Fruit fly (Drosophila melanogaster) whole organism, embryonic: ENCODE measurements around the gene Nxf3.

ENCODE experiments used
- Bteb2 ChIP-seq: fragments of 200-800 bp; sonication (Bioruptor generic); optimal IDR thresholded peaks from 2 replicates; lab custom pipeline; 2016; ENCODE audit warnings: missing biosample characterization, missing genetic modification characterization
- CG10321 ChIP-seq: fragments of 200-800 bp; sonication (Bioruptor generic); IDR thresholded peaks from 2 replicates; pipeline ENCODE4 v1.3.6; 2022; ENCODE audit warnings: missing biosample characterization, missing genetic modification characterization
- CG12155 ChIP-seq: fragments of 200-800 bp; sonication (Bioruptor generic); optimal IDR thresholded peaks from 3 replicates; lab custom pipeline; 2016; ENCODE audit warnings: missing biosample characterization, missing genetic modification characterization
- CG1233 ChIP-seq: fragments of 200-800 bp; sonication (Bioruptor generic); optimal IDR thresholded peaks from 4 replicates; lab custom pipeline; 2018; ENCODE audit warnings: missing biosample characterization, mild to moderate bottlenecking, missing genetic modification characterization
- CG13775 ChIP-seq: fragments of 200-800 bp; sonication (Bioruptor generic); optimal IDR thresholded peaks from 3 replicates; lab custom pipeline; 2017; ENCODE audit warnings: missing biosample characterization, mild to moderate bottlenecking, missing genetic modification characterization
- CG14014 ChIP-seq: fragments of 200-800 bp; sonication (Bioruptor generic); IDR thresholded peaks from 2 replicates; pipeline ENCODE4 v1.3.6; 2022; ENCODE audit warnings: missing biosample characterization, missing genetic modification characterization
- CG15514 ChIP-seq: fragments of 200-800 bp; sonication (Bioruptor generic); optimal IDR thresholded peaks from 3 replicates; lab custom pipeline; 2017; ENCODE audit warnings: missing biosample characterization, missing genetic modification characterization, mild to moderate bottlenecking, moderate library complexity, missing genetic modification reagents
- CG1647 ChIP-seq: fragments of 200-800 bp; sonication (Bioruptor generic); optimal IDR thresholded peaks from 3 replicates; lab custom pipeline; 2016; ENCODE audit warnings: missing biosample characterization, missing genetic modification characterization
- CG16863 ChIP-seq: fragments of 200-800 bp; sonication (Bioruptor generic); optimal IDR thresholded peaks from 3 replicates; lab custom pipeline; 2016; ENCODE audit warnings: missing biosample characterization, missing genetic modification characterization
- CG17328 ChIP-seq: fragments of 200-800 bp; sonication (Bioruptor generic); IDR thresholded peaks from 2 replicates; pipeline ENCODE4 v1.3.6; 2022; ENCODE audit warnings: missing biosample characterization, missing genetic modification characterization
- CG18764 ChIP-seq: fragments of 200-800 bp; sonication (Bioruptor generic); optimal IDR thresholded peaks from 3 replicates; lab custom pipeline; 2016; ENCODE audit warnings: missing biosample characterization, missing genetic modification characterization
- CG4707 ChIP-seq: fragments of 200-800 bp; sonication (Bioruptor generic); optimal IDR thresholded peaks from 2 replicates; lab custom pipeline; 2018; ENCODE audit warnings: missing biosample characterization, mild to moderate bottlenecking, missing genetic modification characterization, moderate library complexity
- CG4820 ChIP-seq: fragments of 200-800 bp; sonication (Bioruptor generic); optimal IDR thresholded peaks from 3 replicates; lab custom pipeline; 2016; ENCODE audit warnings: missing biosample characterization, missing genetic modification characterization
- CG5180 ChIP-seq: fragments of 200-800 bp; sonication (Bioruptor generic); optimal IDR thresholded peaks from 3 replicates; lab custom pipeline; 2017; ENCODE audit warnings: missing biosample characterization, missing genetic modification characterization, mild to moderate bottlenecking, moderate library complexity, missing genetic modification reagents
- CG7372 ChIP-seq: fragments of 200-800 bp; sonication (Bioruptor generic); IDR thresholded peaks from 2 replicates; pipeline ENCODE4 v1.3.6; 2022; ENCODE audit warnings: missing biosample characterization, missing genetic modification characterization
- CG7963 ChIP-seq: fragments of 200-800 bp; sonication (Bioruptor generic); IDR thresholded peaks from 3 replicates; pipeline ENCODE4 v1.3.6; 2022; ENCODE audit warnings: missing biosample characterization, missing genetic modification characterization; ENCODE audit not compliant: partially characterized antibody
- CG9727 ChIP-seq: fragments of 200-800 bp; sonication (Bioruptor generic); optimal IDR thresholded peaks from 3 replicates; lab custom pipeline; 2017; ENCODE audit warnings: missing biosample characterization, mild to moderate bottlenecking, missing genetic modification characterization
- Camta ChIP-seq: fragments of 200-800 bp; sonication (Bioruptor generic); optimal IDR thresholded peaks from 2 replicates; lab custom pipeline; 2016; ENCODE audit warnings: missing biosample characterization, missing genetic modification characterization
- Doc2 ChIP-seq: fragments of 200-800 bp; sonication (Bioruptor generic); IDR thresholded peaks from 2 replicates; pipeline ENCODE4 v1.3.6; 2022; ENCODE audit warnings: missing biosample characterization, missing genetic modification characterization
- Ets65A ChIP-seq: fragments of 200-800 bp; sonication (Bioruptor generic); peaks from one replicate; lab custom pipeline; 2016; ENCODE audit warnings: missing biosample characterization, missing genetic modification characterization
- Fer2 ChIP-seq: fragments of 200-800 bp; sonication (Bioruptor generic); optimal IDR thresholded peaks from 2 replicates; lab custom pipeline; 2018; ENCODE audit warnings: missing biosample characterization, mild to moderate bottlenecking, missing genetic modification characterization, moderate library complexity
- GATAe ChIP-seq: fragments of 200-800 bp; sonication (Bioruptor generic); conservative IDR thresholded peaks from 2 replicates; pipeline ENCODE4 v1.3.6; 2022; ENCODE audit warnings: missing biosample characterization, missing genetic modification characterization
- Hsf ChIP-seq: fragments of 200-800 bp; sonication (Bioruptor generic); optimal IDR thresholded peaks from 3 replicates; lab custom pipeline; 2016; ENCODE audit warnings: missing biosample characterization, missing genetic modification characterization
- Kr ChIP-seq: fragments of 200-800 bp; sonication (Bioruptor generic); optimal IDR thresholded peaks from 2 replicates; lab custom pipeline; 2017; ENCODE audit warnings: missing biosample characterization, mild to moderate bottlenecking, missing genetic modification characterization
- MESR4 ChIP-seq: fragments of 200-800 bp; sonication (Bioruptor generic); optimal IDR thresholded peaks from 2 replicates; lab custom pipeline; 2018; ENCODE audit warnings: missing biosample characterization, mild to moderate bottlenecking, missing genetic modification characterization, moderate library complexity
- Med ChIP-seq: fragments of 200-800 bp; sonication (Bioruptor generic); peaks from one replicate; lab custom pipeline; 2016; ENCODE audit warnings: missing biosample characterization, missing genetic modification characterization, mild to moderate bottlenecking, inconsistent platforms, moderate library complexity
- Nf-YB ChIP-seq: fragments of 200-800 bp; sonication (Bioruptor generic); optimal IDR thresholded peaks from 3 replicates; lab custom pipeline; 2019; ENCODE audit warnings: missing biosample characterization, mild to moderate bottlenecking, missing genetic modification characterization, moderate library complexity
- Nf-YC ChIP-seq: fragments of 200-800 bp; optimal IDR thresholded peaks from 3 replicates; lab custom pipeline; 2019; ENCODE audit warnings: missing biosample characterization, mild to moderate bottlenecking, missing genetic modification characterization, moderate library complexity
- Oaz ChIP-seq: fragments of 200-800 bp; sonication (Bioruptor generic); IDR thresholded peaks from 2 replicates; pipeline ENCODE4 v1.3.6; 2022; ENCODE audit warnings: missing biosample characterization, missing genetic modification characterization
- Optix ChIP-seq: fragments of 200-800 bp; sonication (Bioruptor generic); IDR thresholded peaks from 3 replicates; pipeline ENCODE4 v1.3.6; 2022; ENCODE audit warnings: missing biosample characterization, missing genetic modification characterization
- YL-1 ChIP-seq: fragments of 200-800 bp; sonication (Bioruptor generic); optimal IDR thresholded peaks from 3 replicates; lab custom pipeline; 2017; ENCODE audit warnings: missing biosample characterization, mild to moderate bottlenecking, missing genetic modification characterization
- aop ChIP-seq: fragments of 200-800 bp; sonication (Bioruptor generic); IDR thresholded peaks from 2 replicates; pipeline ENCODE4 v1.3.6; 2022; ENCODE audit warnings: missing biosample characterization, missing genetic modification characterization
- chinmo ChIP-seq: fragments of 200-800 bp; sonication (Bioruptor generic); IDR thresholded peaks from 4 replicates; pipeline ENCODE4 v1.3.6; 2022; ENCODE audit warnings: missing biosample characterization, missing genetic modification characterization; ENCODE audit not compliant: partially characterized antibody
- corto ChIP-seq: fragments of 200-800 bp; sonication (Bioruptor generic); optimal IDR thresholded peaks from 2 replicates; lab custom pipeline; 2016; ENCODE audit warnings: missing biosample characterization, mild to moderate bottlenecking, missing genetic modification characterization, moderate library complexity
- croc ChIP-seq: fragments of 200-800 bp; sonication (Bioruptor generic); conservative IDR thresholded peaks from 3 replicates; pipeline ENCODE4 v1.3.6; 2022; ENCODE audit warnings: missing biosample characterization, missing genetic modification characterization
- dati ChIP-seq: fragments of 200-800 bp; sonication (Bioruptor generic); IDR thresholded peaks from 2 replicates; pipeline ENCODE4 v1.3.6; 2022; ENCODE audit warnings: missing biosample characterization, missing genetic modification characterization
- esg ChIP-seq: fragments of 200-800 bp; sonication (Bioruptor generic); conservative IDR thresholded peaks from 2 replicates; pipeline ENCODE4 v1.3.6; 2022; ENCODE audit warnings: missing biosample characterization, missing genetic modification characterization
- eve ChIP-seq, 2 experiments: fragments of >200 bp; optimal IDR thresholded peaks; 2 replicates each; lab custom pipeline; 2017; ENCODE audit warnings: missing biosample characterization in 2 of 2, missing genetic modification characterization in 2 of 2
- gsb ChIP-seq: fragments of 200-800 bp; sonication (Bioruptor generic); IDR thresholded peaks from 2 replicates; pipeline ENCODE4 v1.3.6; 2022; ENCODE audit warnings: missing biosample characterization, missing genetic modification characterization
- inv ChIP-seq: fragments of 200-800 bp; sonication (Bioruptor generic); IDR thresholded peaks from 2 replicates; pipeline ENCODE4 v1.3.6; 2022; ENCODE audit warnings: missing biosample characterization, missing genetic modification characterization; ENCODE audit not compliant: partially characterized antibody
- lola ChIP-seq, 3 experiments: fragments of >200 bp in 2 of 3; fragments of 200-800 bp in 1 of 3; sonication (Bioruptor generic) in 1 of 3; optimal IDR thresholded peaks; 2 replicates each; lab custom pipeline; 2017 to 2019; ENCODE audit warnings: missing biosample characterization in 3 of 3, missing genetic modification characterization in 3 of 3, mild to moderate bottlenecking in 1 of 3, moderate library complexity in 1 of 3
- lov ChIP-seq, 2 experiments: fragments of 200-800 bp in 1 of 2; fragments of >200 bp in 1 of 2; sonication (Bioruptor generic) in 1 of 2; IDR thresholded peaks in 1 of 2; optimal IDR thresholded peaks in 1 of 2; 2 replicates in 1 of 2; 3 replicates in 1 of 2; pipeline versions ENCODE4 v1.3.6 to Lab custom; 2017 to 2022; ENCODE audit warnings: missing biosample characterization in 1 of 2, missing genetic modification characterization in 1 of 2
- pan ChIP-seq, 4 experiments: fragments of >200 bp in 3 of 4; fragments of 200-800 bp in 1 of 4; sonication (Bioruptor generic) in 1 of 4; optimal IDR thresholded peaks in 3 of 4; IDR thresholded peaks in 1 of 4; 2 replicates each; pipeline versions ENCODE4 v1.3.6 to Lab custom; 2017 to 2022; ENCODE audit warnings: missing biosample characterization in 2 of 4, missing genetic modification characterization in 2 of 4, mixed read lengths in 1 of 4
- sens-2 ChIP-seq: fragments of 200-800 bp; sonication (Bioruptor generic); IDR thresholded peaks from 2 replicates; pipeline ENCODE4 v1.3.6; 2022; ENCODE audit warnings: missing biosample characterization, missing genetic modification characterization
- stwl ChIP-seq: fragments of 200-800 bp; sonication (Bioruptor generic); optimal IDR thresholded peaks from 3 replicates; lab custom pipeline; 2018; ENCODE audit warnings: missing biosample characterization, mild to moderate bottlenecking, missing genetic modification characterization, moderate library complexity
- tgo ChIP-seq: fragments of 200-800 bp; sonication (Bioruptor generic); IDR thresholded peaks from 3 replicates; pipeline ENCODE4 v1.3.6; 2022; ENCODE audit warnings: missing biosample characterization, missing genetic modification characterization
- tx ChIP-seq: fragments of 200-800 bp; sonication (Bioruptor generic); optimal IDR thresholded peaks from 2 replicates; lab custom pipeline; 2016; ENCODE audit warnings: missing biosample characterization, missing genetic modification characterization

Nxf3 gene

DNA sequence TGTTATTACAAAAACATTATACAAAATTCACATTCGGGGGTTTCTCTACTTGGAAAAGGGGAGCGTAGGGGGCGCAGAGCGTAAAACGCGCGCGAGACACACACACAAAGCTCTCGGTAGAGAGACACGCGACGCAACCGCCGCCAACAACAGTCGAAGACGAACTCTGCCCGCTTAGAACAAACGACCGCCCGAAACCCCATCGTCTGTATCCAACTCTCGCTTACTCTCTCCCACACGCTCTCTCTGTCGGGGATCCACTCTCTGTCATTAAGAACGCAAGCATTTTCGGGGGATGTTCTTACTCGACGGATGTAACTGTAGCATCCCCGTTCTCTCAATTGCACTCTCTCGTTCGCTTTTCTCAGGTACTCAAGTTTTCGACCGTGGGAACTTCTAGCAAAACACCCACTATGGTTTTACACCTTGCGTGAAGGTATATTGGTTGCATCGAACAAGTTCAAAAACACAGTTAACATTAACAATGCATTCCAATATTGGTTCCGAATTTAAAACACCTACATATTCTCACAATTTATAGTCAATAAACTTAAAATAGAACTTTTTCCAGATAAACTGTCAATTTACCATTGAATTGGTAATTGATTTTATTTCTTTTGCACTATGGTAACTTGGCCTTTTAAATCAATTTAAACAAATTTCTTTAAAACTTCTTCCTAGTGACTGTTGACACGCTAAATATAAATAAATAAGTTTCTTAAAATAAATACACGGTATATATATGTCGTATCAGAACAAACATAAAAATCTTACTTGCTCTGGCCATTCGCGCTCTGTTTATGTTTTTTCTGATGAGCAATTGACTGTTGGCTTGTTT lies 45.0 kb upstream of the Nxf3 start (continued):
- TF ChIP-seq MESR4: no peak
- no peak for TF ChIP-seq lov (optimal IDR thresholded peaks at IDR 0.05; lab: Kevin White, UChicago)
- no peak for TF ChIP-seq lov (GFP tag; IDR thresholded peaks at IDR 0.05; lab: Robert Waterston, UW)
- TF ChIP-seq YL-1 (GFP tag; lab: Kevin White, UChicago): peak; percentile 70
- TF ChIP-seq stwl (tag; lab: Kevin White, UChicago): peak; percentile 20
- TF ChIP-seq Oaz (GFP tag; lab: Robert Waterston, UW): peak; percentile 55
- peak; percentile 74 for TF ChIP-seq CG7372
- TF ChIP-seq tx (GFP tag; lab: Kevin White, UChicago): peak; percentile 91
- TF ChIP-seq sens-2 (GFP tag; lab: Robert Waterston, UW): peak; percentile 34; the same call in 1 of the 2 replicates
- TF ChIP-seq CG9727 (GFP tag; lab: Kevin White, UChicago): peak; percentile 96
- peak; percentile 78 for TF ChIP-seq CG5180
- peak; percentile 82 for TF ChIP-seq Nf-YB (GFP tag; lab: Kevin White, UChicago)
- TF ChIP-seq Fer2: peak; percentile 83
- TF ChIP-seq Ets65A (GFP tag; lab: Kevin White, UChicago): peak; percentile 98
- no peak for TF ChIP-seq CG10321
- TF ChIP-seq Camta (GFP tag; lab: Kevin White, UChicago): peak; percentile 92
- TF ChIP-seq CG4820 (GFP tag; lab: Kevin White, UChicago): peak; percentile 91
- TF ChIP-seq CG13775: peak; percentile 92
- peak; percentile 50; the same call in 1 of the 3 replicates for TF ChIP-seq Optix (GFP tag; lab: Robert Waterston, UW)
- no peak for TF ChIP-seq inv (GFP tag; lab: Robert Waterston, UW)
- TF ChIP-seq gsb: no peak; the same call in 1 of the 2 replicates
- peak; percentile 63 for TF ChIP-seq CG15514
- TF ChIP-seq Hsf (GFP tag; lab: Kevin White, UChicago): peak; percentile 94
- peak; percentile 89 for TF ChIP-seq Bteb2 (GFP tag; lab: Kevin White, UChicago)
- TF ChIP-seq eve (GFP tag; optimal IDR thresholded peaks at IDR 0.05; lab: Kevin White, UChicago): peak in 1 of 2 experiments; percentile 97
- TF ChIP-seq CG14014 (GFP tag; lab: Robert Waterston, UW): peak; percentile 82
- TF ChIP-seq CG1647 (GFP tag; lab: Kevin White, UChicago): peak; percentile 60
- TF ChIP-seq dati (GFP tag; lab: Robert Waterston, UW): no peak
- peak; percentile 48; the same call in 1 of the 2 replicates for TF ChIP-seq GATAe (GFP tag; lab: Robert Waterston, UW)
- TF ChIP-seq Nf-YC: peak; percentile 81
- peak; percentile 93 for TF ChIP-seq CG1233
- TF ChIP-seq esg: peak; percentile 74
- peak; percentile 83 for TF ChIP-seq CG18764 (GFP tag; lab: Kevin White, UChicago)
- TF ChIP-seq CG16863 (GFP tag; lab: Kevin White, UChicago): peak; percentile 90
- no peak for TF ChIP-seq aop
- peak; percentile 71 for TF ChIP-seq CG17328 (GFP tag; lab: Robert Waterston, UW)
- peak; percentile 52 for TF ChIP-seq Kr (GFP tag; lab: Kevin White, UChicago)
- peak; percentile 79; the same call in 1 of the 4 replicates for TF ChIP-seq chinmo (GFP tag; lab: Robert Waterston, UW)
- no peak for TF ChIP-seq CG7963
- peak in 1 of 3 experiments; percentile 96 for TF ChIP-seq lola (GFP tag; optimal IDR thresholded peaks at IDR 0.05; lab: Kevin White, UChicago)
- peak; percentile 84 for TF ChIP-seq croc (GFP tag; lab: Robert Waterston, UW)
- TF ChIP-seq Doc2 (GFP tag; lab: Robert Waterston, UW): peak; percentile 22; the same call in 1 of the 2 replicates
- peak; percentile 89 for TF ChIP-seq CG12155
- peak; percentile 58 for TF ChIP-seq CG4707 (GFP tag; lab: Kevin White, UChicago)
- TF ChIP-seq pan (optimal IDR thresholded peaks at IDR 0.05; lab: Kevin White, UChicago): peak in 1 of 2 experiments; percentile 52
- peak in 1 of 2 experiments; percentile 68 for TF ChIP-seq pan (GFP tag; optimal IDR thresholded peaks at IDR 0.05 in 1 of 2, IDR thresholded peaks at IDR 0.05 in 1 of 2)
- no peak for TF ChIP-seq corto (GFP tag; lab: Kevin White, UChicago)
- TF ChIP-seq Med (GFP tag; lab: Kevin White, UChicago): peak; percentile 96
- TF ChIP-seq tgo (GFP tag; lab: Robert Waterston, UW): peak; percentile 86
